Worm (Caenorhabditis elegans) whole organism, L1 larva: ENCODE data around the gene srg-21.
A peak's percentile ranks its signal among the peaks of the same experiment; 100 is the strongest.

Experiments
- F16B12.6 ChIP-seq: fragments of 150-350 bp; optimal IDR thresholded peaks from 2 replicates; lab custom pipeline; 2014; ENCODE audit warnings: missing biosample characterization, missing genetic modification characterization
- aha-1 ChIP-seq: fragments of 150-350 bp; optimal IDR thresholded peaks from 2 replicates; lab custom pipeline; 2014; ENCODE audit warnings: missing biosample characterization, missing genetic modification characterization
- alr-1 ChIP-seq: fragments of 200-800 bp; sonication (Bioruptor generic); optimal IDR thresholded peaks from 2 replicates; lab custom pipeline; 2018; ENCODE audit warnings: borderline replicate concordance, mild to moderate bottlenecking, missing genetic modification characterization, missing compliant biosample characterization
- ceh-63 ChIP-seq: fragments of 200-800 bp; sonication (Bioruptor generic); optimal IDR thresholded peaks from 2 replicates; lab custom pipeline; 2018; ENCODE audit warnings: mild to moderate bottlenecking, missing genetic modification characterization, missing compliant biosample characterization
- ceh-8 ChIP-seq: fragments of 200-800 bp; sonication (Bioruptor generic); optimal IDR thresholded peaks from 2 replicates; lab custom pipeline; 2018; ENCODE audit warnings: mild to moderate bottlenecking, missing genetic modification characterization, moderate library complexity, missing compliant biosample characterization
- ceh-88 ChIP-seq: fragments of 200-800 bp; sonication (Bioruptor generic); IDR thresholded peaks from 2 replicates; pipeline ENCODE4 v1.3.6; 2022; ENCODE audit warnings: missing genetic modification characterization, missing compliant biosample characterization
- ceh-90 ChIP-seq: sonication (generic microtip); optimal IDR thresholded peaks from 2 replicates; lab custom pipeline; 2016; ENCODE audit warnings: missing genetic modification characterization, missing compliant biosample characterization
- ces-1 ChIP-seq: fragments of 150-350 bp; optimal IDR thresholded peaks from 2 replicates; lab custom pipeline; 2014; ENCODE audit warnings: missing biosample characterization, missing genetic modification reagents, missing genetic modification characterization
- dpl-1 ChIP-seq, 3 experiments: fragments of 150-350 bp in 2 of 3; sonication (generic microtip) in 1 of 3; optimal IDR thresholded peaks; 2 replicates each; lab custom pipeline; 2014 to 2017; ENCODE audit warnings: missing biosample characterization in 3 of 3, missing genetic modification characterization in 3 of 3, missing genetic modification reagents in 3 of 3
- dsc-1 ChIP-seq: sonication (generic microtip); optimal IDR thresholded peaks from 2 replicates; lab custom pipeline; 2016; ENCODE audit warnings: mild to moderate bottlenecking, missing genetic modification characterization, missing compliant biosample characterization
- efl-1 ChIP-seq, 4 experiments: fragments of 150-350 bp; optimal IDR thresholded peaks in 3 of 4; peaks in 1 of 4; 1 replicate in 1 of 4; 2 replicates in 3 of 4; lab custom pipeline; 2014; ENCODE audit warnings: missing biosample characterization in 2 of 4, missing genetic modification characterization in 2 of 4, missing genetic modification reagents in 2 of 4
- egl-27 ChIP-seq, 2 experiments: fragments of 150-350 bp in 1 of 2; sonication (generic microtip); optimal IDR thresholded peaks; 3 replicates each; lab custom pipeline; 2017 to 2018; ENCODE audit warnings: missing biosample characterization in 2 of 2, missing genetic modification characterization in 2 of 2, missing genetic modification reagents in 2 of 2
- elt-2 ChIP-seq: sonication (generic microtip); optimal IDR thresholded peaks from 2 replicates; lab custom pipeline; 2016; ENCODE audit warnings: missing genetic modification characterization, mild to moderate bottlenecking, inconsistent platforms, missing compliant biosample characterization, missing genetic modification reagents
- fkh-10 ChIP-seq: sonication (generic microtip); optimal IDR thresholded peaks from 2 replicates; lab custom pipeline; 2017; ENCODE audit warnings: missing biosample characterization, missing genetic modification reagents, missing genetic modification characterization
- fkh-8 ChIP-seq: sonication (generic microtip); optimal IDR thresholded peaks from 2 replicates; lab custom pipeline; 2016; ENCODE audit warnings: mild to moderate bottlenecking, missing genetic modification characterization, missing compliant biosample characterization
- fos-1 ChIP-seq: fragments of 150-350 bp; optimal IDR thresholded peaks from 2 replicates; lab custom pipeline; 2014; ENCODE audit warnings: missing biosample characterization, missing genetic modification characterization
- hlh-17 ChIP-seq: fragments of 200-800 bp; sonication (Bioruptor generic); optimal IDR thresholded peaks from 2 replicates; lab custom pipeline; 2018; ENCODE audit warnings: missing genetic modification characterization, mild to moderate bottlenecking, missing compliant biosample characterization, moderate library complexity, borderline replicate concordance
- hlh-4 ChIP-seq: sonication (generic microtip); optimal IDR thresholded peaks from 2 replicates; lab custom pipeline; 2016; ENCODE audit warnings: mild to moderate bottlenecking, missing genetic modification characterization, missing compliant biosample characterization
- irx-1 ChIP-seq: sonication (generic microtip); optimal IDR thresholded peaks from 2 replicates; lab custom pipeline; 2016; ENCODE audit warnings: missing genetic modification characterization, missing compliant biosample characterization
- jun-1 ChIP-seq: fragments of 150-350 bp; optimal IDR thresholded peaks from 2 replicates; lab custom pipeline; 2014; ENCODE audit warnings: missing biosample characterization, missing genetic modification reagents, missing genetic modification characterization
- lin-13 ChIP-seq: fragments of 150-350 bp; optimal IDR thresholded peaks from 2 replicates; lab custom pipeline; 2014; ENCODE audit warnings: missing biosample characterization, missing genetic modification reagents, missing genetic modification characterization
- lin-14 ChIP-seq: fragments of 200-800 bp; sonication (Bioruptor generic); optimal IDR thresholded peaks from 2 replicates; lab custom pipeline; 2018; ENCODE audit warnings: mild to moderate bottlenecking, missing genetic modification characterization, moderate library complexity, missing compliant biosample characterization
- lin-15B ChIP-seq: fragments of 150-350 bp; sonication (generic microtip); optimal IDR thresholded peaks from 3 replicates; lab custom pipeline; 2014; ENCODE audit warnings: missing biosample characterization, missing genetic modification characterization
- lin-35 ChIP-seq, 2 experiments: fragments of 150-350 bp; optimal IDR thresholded peaks; 2 replicates each; lab custom pipeline; 2014; ENCODE audit warnings: missing biosample characterization in 2 of 2, missing genetic modification characterization in 2 of 2, missing genetic modification reagents in 2 of 2
- lin-39 ChIP-seq: fragments of 150-350 bp; optimal IDR thresholded peaks from 2 replicates; lab custom pipeline; 2014; ENCODE audit warnings: missing biosample characterization, missing genetic modification reagents, missing genetic modification characterization
- lir-3 ChIP-seq: sonication (generic microtip); optimal IDR thresholded peaks from 2 replicates; lab custom pipeline; 2016; ENCODE audit warnings: mild to moderate bottlenecking, missing genetic modification characterization, moderate library complexity, missing compliant biosample characterization; ENCODE audit not compliant: poor library complexity
- mef-2 ChIP-seq: fragments of 150-350 bp; optimal IDR thresholded peaks from 2 replicates; lab custom pipeline; 2014; ENCODE audit warnings: missing biosample characterization, missing genetic modification characterization
- nhr-20 ChIP-seq: sonication (generic microtip); optimal IDR thresholded peaks from 2 replicates; lab custom pipeline; 2016; ENCODE audit warnings: mild to moderate bottlenecking, missing genetic modification characterization, missing compliant biosample characterization
- nhr-237 ChIP-seq: fragments of 150-350 bp; optimal IDR thresholded peaks from 2 replicates; lab custom pipeline; 2014; ENCODE audit warnings: missing biosample characterization, missing genetic modification characterization
- nhr-71 ChIP-seq: sonication (generic microtip); optimal IDR thresholded peaks from 2 replicates; lab custom pipeline; 2016; ENCODE audit warnings: mild to moderate bottlenecking, missing genetic modification characterization, moderate library complexity, missing compliant biosample characterization
- nhr-84 ChIP-seq: sonication (generic microtip); optimal IDR thresholded peaks from 2 replicates; lab custom pipeline; 2017; ENCODE audit warnings: missing biosample characterization, missing genetic modification characterization
- nhr-85 ChIP-seq: sonication (generic microtip); peaks from one replicate; lab custom pipeline; 2016; ENCODE audit warnings: missing genetic modification characterization, inconsistent platforms, missing compliant biosample characterization
- pax-3 ChIP-seq: fragments of 200-800 bp; sonication (Bioruptor generic); optimal IDR thresholded peaks from 2 replicates; lab custom pipeline; 2018; ENCODE audit warnings: mild to moderate bottlenecking, missing genetic modification characterization, moderate library complexity, missing compliant biosample characterization
- skn-1 ChIP-seq: fragments of 150-350 bp; optimal IDR thresholded peaks from 2 replicates; lab custom pipeline; 2014; ENCODE audit warnings: missing biosample characterization, missing genetic modification characterization
- tbx-2 ChIP-seq: sonication (generic microtip); optimal IDR thresholded peaks from 2 replicates; lab custom pipeline; 2016; ENCODE audit warnings: missing genetic modification characterization, missing compliant biosample characterization
- tlp-1 ChIP-seq: fragments of 150-350 bp; optimal IDR thresholded peaks from 2 replicates; lab custom pipeline; 2014; ENCODE audit warnings: missing biosample characterization, missing genetic modification characterization
- unc-30 ChIP-seq: sonication (generic microtip); optimal IDR thresholded peaks from 2 replicates; lab custom pipeline; 2017; ENCODE audit warnings: missing biosample characterization, missing genetic modification characterization
- unc-62 ChIP-seq: fragments of 150-350 bp; optimal IDR thresholded peaks from 2 replicates; lab custom pipeline; 2014; ENCODE audit warnings: missing biosample characterization, missing genetic modification reagents, missing genetic modification characterization
- vab-15 ChIP-seq: sonication (generic microtip); optimal IDR thresholded peaks from 2 replicates; lab custom pipeline; 2017; ENCODE audit warnings: missing genotype, mild to moderate bottlenecking, missing genetic modification characterization, missing compliant biosample characterization
- xbp-1 ChIP-seq: sonication (generic microtip); optimal IDR thresholded peaks from 2 replicates; lab custom pipeline; 2016; ENCODE audit warnings: missing genetic modification characterization, missing compliant biosample characterization
- zag-1 ChIP-seq: fragments of 150-350 bp; optimal IDR thresholded peaks from 2 replicates; lab custom pipeline; 2014; ENCODE audit warnings: missing biosample characterization, missing genetic modification characterization
- ztf-11 ChIP-seq, 2 experiments: sonication (generic microtip); optimal IDR thresholded peaks; 2 replicates each; lab custom pipeline; 2016 to 2017; ENCODE audit warnings: missing genetic modification characterization in 2 of 2, missing biosample characterization in 1 of 2, missing compliant biosample characterization in 1 of 2
- ztf-4 ChIP-seq: fragments of 150-350 bp; optimal IDR thresholded peaks from 2 replicates; lab custom pipeline; 2014; ENCODE audit warnings: missing biosample characterization, missing genetic modification characterization

srg-21 gene

DNA sequence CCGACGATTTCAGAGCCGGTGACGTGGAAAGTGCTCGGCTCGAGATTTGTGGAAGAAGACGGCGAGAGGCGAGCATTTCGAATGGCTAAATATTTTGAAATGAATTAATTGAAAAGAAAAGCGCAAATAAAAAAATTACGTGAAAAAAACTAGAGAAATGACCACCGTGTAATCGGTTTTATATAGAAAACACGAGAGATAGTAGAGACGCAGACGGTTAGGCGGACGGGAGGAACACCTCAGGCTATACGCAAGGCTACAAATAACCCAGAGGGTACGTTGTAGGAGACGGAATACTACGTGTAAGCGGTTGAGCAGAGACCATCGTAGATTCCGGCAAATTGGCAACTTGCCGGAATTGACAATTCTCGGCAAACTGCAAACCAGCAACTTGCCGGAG is 20.0 kb upstream of the srg-21 start, which contains the start of gene Y25C1A.13:
Gene Y25C1A.13, minus strand, starts transcription at position 101 of the 400 bp plus-strand sequence.
- TF ChIP-seq lin-14 (GFP tag; lab: Kevin White, UChicago) (peak; percentile 40), unc-62 (GFP tag; lab: Kevin White, UChicago) (no peak), dpl-1 (GFP tag; optimal IDR thresholded peaks at IDR 0.05; lab: Kevin White, UChicago) (no peak)

DNA sequence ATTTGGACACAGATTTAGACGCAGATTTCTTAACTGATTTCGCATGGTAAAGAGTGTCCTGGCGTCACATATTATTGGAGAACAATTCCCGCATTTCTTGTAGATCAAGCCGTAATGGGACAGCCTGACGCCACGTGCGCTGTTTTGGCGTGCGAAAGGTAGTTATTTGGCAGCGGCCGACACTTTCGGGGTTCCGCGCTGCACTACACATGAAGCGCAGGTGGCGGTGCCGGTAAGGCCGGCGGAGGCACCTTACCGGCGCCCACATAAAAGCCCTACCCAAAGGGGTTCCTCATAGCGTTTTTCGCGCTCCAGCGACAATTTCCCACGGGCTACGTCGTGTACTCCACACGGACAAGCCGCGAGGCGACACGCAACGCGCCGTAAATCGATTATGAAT is 18.9 kb upstream of the srg-21 start:
- TF ChIP-seq nhr-237 (tag; lab: Kevin White, UChicago), result no peak
- TF ChIP-seq egl-27 (tag; optimal IDR thresholded peaks at IDR 0.05; lab: Kevin White, UChicago), result no peak
- TF ChIP-seq lin-13 (GFP tag; lab: Kevin White, UChicago), result no peak
- no peak for TF ChIP-seq ceh-8
- TF ChIP-seq lin-39 (tag; lab: Kevin White, UChicago), result no peak
- TF ChIP-seq alr-1 (tag; lab: Kevin White, UChicago), result no peak
- TF ChIP-seq efl-1 (optimal IDR thresholded peaks at IDR 0.05; lab: Kevin White, UChicago), result no peak
- no peak for TF ChIP-seq efl-1 (GFP tag; optimal IDR thresholded peaks at IDR 0.05 in 1 of 2; lab: Kevin White, UChicago)
- no peak for TF ChIP-seq pax-3 (tag; lab: Kevin White, UChicago)
- TF ChIP-seq lin-35 (GFP tag; optimal IDR thresholded peaks at IDR 0.05; lab: Kevin White, UChicago), result no peak
- TF ChIP-seq jun-1, result no peak
- TF ChIP-seq, all 84 proteins: peak for 0

DNA sequence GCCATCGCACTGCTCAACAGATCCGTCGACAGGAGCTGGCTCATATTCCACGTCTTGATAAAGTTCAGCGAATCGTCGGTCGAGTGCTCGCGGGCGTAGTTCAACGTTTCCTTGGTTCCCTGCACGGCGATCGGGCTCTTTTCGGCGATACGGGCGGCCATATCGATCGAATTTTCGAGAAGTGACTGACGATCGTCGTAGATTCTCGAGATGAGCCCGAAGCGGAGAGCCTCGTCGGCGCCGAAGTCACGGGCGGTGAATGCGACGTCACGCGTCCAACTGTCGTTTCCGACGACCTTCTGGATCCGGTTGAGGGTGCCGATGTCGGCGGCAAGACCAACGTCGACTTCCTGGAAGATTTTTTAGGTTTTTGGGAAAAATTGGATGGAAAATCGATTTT is 18.4 kb upstream of the srg-21 start:
- TF ChIP-seq ceh-63 (GFP tag; lab: Kevin White, UChicago) (no peak), aha-1 (tag; lab: Kevin White, UChicago) (no peak), nhr-237 (tag; lab: Kevin White, UChicago) (no peak), lin-15B (no peak), lin-35 (GFP tag; optimal IDR thresholded peaks at IDR 0.05; lab: Kevin White, UChicago) (no peak), hlh-4 (tag; lab: Kevin White, UChicago) (no peak), unc-30 (tag; lab: Kevin White, UChicago) (no peak), jun-1 (no peak), lin-14 (GFP tag; lab: Kevin White, UChicago) (no peak), ztf-11 (tag; optimal IDR thresholded peaks at IDR 0.05; lab: Kevin White, UChicago) (no peak), egl-27 (tag; optimal IDR thresholded peaks at IDR 0.05; lab: Kevin White, UChicago) (no peak), irx-1 (tag; lab: Kevin White, UChicago) (no peak), elt-2 (tag; lab: Kevin White, UChicago) (no peak)

DNA sequence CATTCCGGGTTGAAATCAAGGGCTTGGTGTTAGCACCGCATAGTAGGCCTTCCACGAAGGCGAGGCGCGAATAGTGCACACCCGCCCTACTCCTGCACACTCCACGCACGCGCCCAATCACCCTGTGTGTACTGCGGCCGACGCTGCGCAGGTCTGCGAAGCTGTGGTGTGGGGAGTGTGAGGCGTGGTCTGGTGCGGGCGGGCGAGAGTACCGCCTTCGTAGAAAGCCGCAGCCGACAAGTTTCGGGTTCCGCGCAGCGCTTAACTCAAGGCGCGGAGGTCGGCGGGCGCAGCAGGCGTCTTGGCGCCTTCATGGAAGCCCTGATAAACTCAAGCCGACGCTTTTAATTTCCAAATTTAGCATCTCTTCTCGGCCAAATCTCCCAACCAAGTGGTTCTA is 16.9 kb upstream of the srg-21 start:
- TF ChIP-seq F16B12.6 (tag; lab: Kevin White, UChicago), result no peak
- TF ChIP-seq vab-15 (tag; lab: Kevin White, UChicago), result no peak
- TF ChIP-seq tlp-1 (tag; lab: Kevin White, UChicago), result no peak
- TF ChIP-seq nhr-20, result no peak
- TF ChIP-seq nhr-85 (tag; lab: Kevin White, UChicago), result no peak
- TF ChIP-seq fos-1 (tag; lab: Kevin White, UChicago), result no peak
- TF ChIP-seq dsc-1 (tag; lab: Kevin White, UChicago), result no peak

DNA sequence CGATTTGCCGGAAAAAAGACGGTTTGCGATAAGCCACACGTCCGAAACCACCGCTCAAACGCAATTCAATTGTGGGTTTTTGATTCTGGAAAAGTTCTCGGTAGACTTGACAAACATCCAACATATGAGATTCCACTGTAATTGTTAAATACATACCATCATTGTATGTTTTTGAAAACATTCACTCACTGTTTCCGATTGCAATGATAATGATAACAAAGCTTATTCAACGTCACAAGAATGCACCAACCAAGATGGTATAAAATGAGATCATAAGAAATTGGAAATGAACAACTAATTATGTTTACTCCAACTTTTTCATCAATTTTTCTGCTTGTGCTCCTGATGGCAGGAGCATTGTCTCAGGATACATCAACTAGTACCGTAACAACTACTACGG is 14.6 kb upstream of the srg-21 start, which contains the start of gene clec-122:
Gene clec-122, plus strand, starts transcription at position 301 of the 400 bp plus-strand sequence.
- TF ChIP-seq nhr-84 (tag; lab: Kevin White, UChicago), result no peak
- TF ChIP-seq, all 84 proteins: peak for 0

DNA sequence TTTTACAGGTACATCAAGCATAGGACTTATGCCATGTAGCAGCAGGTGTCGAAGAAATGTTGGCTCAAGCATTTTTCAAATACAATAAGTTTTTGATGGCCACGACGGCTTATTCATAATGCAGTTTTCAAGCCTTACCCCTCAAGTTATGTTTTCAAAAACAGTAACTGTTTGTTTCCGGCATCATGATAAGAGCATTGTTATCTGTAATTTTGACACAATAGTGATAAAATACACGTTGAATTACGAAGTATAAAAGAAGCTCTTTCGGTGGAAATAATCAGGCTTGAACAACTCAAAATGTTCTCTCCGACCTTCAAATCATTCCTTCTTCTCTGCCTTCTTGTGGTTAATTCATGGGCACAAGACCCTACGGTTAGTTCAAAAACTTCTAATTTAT is 10.8 kb upstream of the srg-21 start, which contains the start of gene clec-121:
Gene clec-121, plus strand, starts transcription at position 301 of the 400 bp plus-strand sequence.
- TF ChIP-seq hlh-17 (GFP tag; lab: Kevin White, UChicago) (no peak), ces-1 (GFP tag; lab: Kevin White, UChicago) (no peak), fkh-8 (no peak), skn-1 (tag; lab: Kevin White, UChicago) (no peak), zag-1 (tag; lab: Kevin White, UChicago) (no peak), nhr-71 (no peak), xbp-1 (tag; lab: Kevin White, UChicago) (no peak), ztf-4 (tag; lab: Kevin White, UChicago) (no peak), irx-1 (tag; lab: Kevin White, UChicago) (no peak), lir-3 (tag; lab: Kevin White, UChicago) (no peak), lin-13 (GFP tag; lab: Kevin White, UChicago) (no peak), fkh-10 (GFP tag; lab: Kevin White, UChicago) (no peak), tbx-2 (tag; lab: Kevin White, UChicago) (no peak), F16B12.6 (tag; lab: Kevin White, UChicago) (no peak), ceh-90 (tag; lab: Kevin White, UChicago) (no peak), mef-2 (tag; lab: Kevin White, UChicago) (no peak), ceh-88 (GFP tag; lab: Robert Waterston, UW) (no peak)
